Worm (Caenorhabditis elegans) whole organism, L1 larva: ENCODE data around the gene ldh-1.

Experiments
- C04F5.9 ChIP-seq: sonication (generic microtip); optimal IDR thresholded peaks from 2 replicates; lab custom pipeline; 2016; ENCODE audit warnings: missing genetic modification characterization, missing compliant biosample characterization
- C16A3.4 ChIP-seq: fragments of 150-350 bp; optimal IDR thresholded peaks from 2 replicates; lab custom pipeline; 2014; ENCODE audit warnings: missing biosample characterization, missing genetic modification characterization
- F16B12.6 ChIP-seq: fragments of 150-350 bp; optimal IDR thresholded peaks from 2 replicates; lab custom pipeline; 2014; ENCODE audit warnings: missing biosample characterization, missing genetic modification characterization
- aha-1 ChIP-seq: fragments of 150-350 bp; optimal IDR thresholded peaks from 2 replicates; lab custom pipeline; 2014; ENCODE audit warnings: missing biosample characterization, missing genetic modification characterization
- aly-2 ChIP-seq: fragments of 150-350 bp; optimal IDR thresholded peaks from 2 replicates; lab custom pipeline; 2014; ENCODE audit warnings: missing biosample characterization, missing genetic modification characterization
- ama-1 ChIP-seq: fragments of 150-350 bp; optimal IDR thresholded peaks from 2 replicates; lab custom pipeline; 2014
- blmp-1 ChIP-seq: fragments of 150-350 bp; optimal IDR thresholded peaks from 2 replicates; lab custom pipeline; 2014; ENCODE audit warnings: missing biosample characterization, missing genetic modification characterization
- ceh-8 ChIP-seq: fragments of 200-800 bp; sonication (Bioruptor generic); optimal IDR thresholded peaks from 2 replicates; lab custom pipeline; 2018; ENCODE audit warnings: mild to moderate bottlenecking, missing genetic modification characterization, moderate library complexity, missing compliant biosample characterization
- ceh-82 ChIP-seq, 3 experiments: fragments of 150-350 bp in 1 of 3; sonication (generic microtip) in 2 of 3; optimal IDR thresholded peaks; 2 replicates each; lab custom pipeline; 2014 to 2017; ENCODE audit warnings: missing biosample characterization in 3 of 3, missing genetic modification characterization in 3 of 3
- ces-1 ChIP-seq: fragments of 150-350 bp; optimal IDR thresholded peaks from 2 replicates; lab custom pipeline; 2014; ENCODE audit warnings: missing biosample characterization, missing genetic modification reagents, missing genetic modification characterization
- dpl-1 ChIP-seq, 3 experiments: fragments of 150-350 bp in 2 of 3; sonication (generic microtip) in 1 of 3; optimal IDR thresholded peaks; 2 replicates each; lab custom pipeline; 2014 to 2017; ENCODE audit warnings: missing biosample characterization in 3 of 3, missing genetic modification characterization in 3 of 3, missing genetic modification reagents in 3 of 3
- dsc-1 ChIP-seq: sonication (generic microtip); optimal IDR thresholded peaks from 2 replicates; lab custom pipeline; 2016; ENCODE audit warnings: mild to moderate bottlenecking, missing genetic modification characterization, missing compliant biosample characterization
- efl-1 ChIP-seq, 4 experiments: fragments of 150-350 bp; optimal IDR thresholded peaks in 3 of 4; peaks in 1 of 4; 1 replicate in 1 of 4; 2 replicates in 3 of 4; lab custom pipeline; 2014; ENCODE audit warnings: missing biosample characterization in 2 of 4, missing genetic modification characterization in 2 of 4, missing genetic modification reagents in 2 of 4
- efl-3 ChIP-seq: fragments of 200-800 bp; sonication (Bioruptor generic); optimal IDR thresholded peaks from 2 replicates; lab custom pipeline; 2018; ENCODE audit warnings: mild to moderate bottlenecking, missing genetic modification characterization, missing compliant biosample characterization
- elt-2 ChIP-seq: sonication (generic microtip); optimal IDR thresholded peaks from 2 replicates; lab custom pipeline; 2016; ENCODE audit warnings: missing genetic modification characterization, mild to moderate bottlenecking, inconsistent platforms, missing compliant biosample characterization, missing genetic modification reagents
- fkh-8 ChIP-seq: sonication (generic microtip); optimal IDR thresholded peaks from 2 replicates; lab custom pipeline; 2016; ENCODE audit warnings: mild to moderate bottlenecking, missing genetic modification characterization, missing compliant biosample characterization
- hlh-17 ChIP-seq: fragments of 200-800 bp; sonication (Bioruptor generic); optimal IDR thresholded peaks from 2 replicates; lab custom pipeline; 2018; ENCODE audit warnings: missing genetic modification characterization, mild to moderate bottlenecking, missing compliant biosample characterization, moderate library complexity, borderline replicate concordance
- hlh-4 ChIP-seq: sonication (generic microtip); optimal IDR thresholded peaks from 2 replicates; lab custom pipeline; 2016; ENCODE audit warnings: mild to moderate bottlenecking, missing genetic modification characterization, missing compliant biosample characterization
- hpl-2 ChIP-seq: fragments of 150-350 bp; optimal IDR thresholded peaks from 2 replicates; lab custom pipeline; 2014; ENCODE audit warnings: missing biosample characterization, missing genetic modification reagents, missing genetic modification characterization
- lin-13 ChIP-seq: fragments of 150-350 bp; optimal IDR thresholded peaks from 2 replicates; lab custom pipeline; 2014; ENCODE audit warnings: missing biosample characterization, missing genetic modification reagents, missing genetic modification characterization
- lin-15B ChIP-seq: fragments of 150-350 bp; sonication (generic microtip); optimal IDR thresholded peaks from 3 replicates; lab custom pipeline; 2014; ENCODE audit warnings: missing biosample characterization, missing genetic modification characterization
- lin-39 ChIP-seq: fragments of 150-350 bp; optimal IDR thresholded peaks from 2 replicates; lab custom pipeline; 2014; ENCODE audit warnings: missing biosample characterization, missing genetic modification reagents, missing genetic modification characterization
- lir-3 ChIP-seq: sonication (generic microtip); optimal IDR thresholded peaks from 2 replicates; lab custom pipeline; 2016; ENCODE audit warnings: mild to moderate bottlenecking, missing genetic modification characterization, moderate library complexity, missing compliant biosample characterization; ENCODE audit not compliant: poor library complexity
- mab-9 ChIP-seq: fragments of 200-800 bp; sonication (Bioruptor generic); IDR thresholded peaks from 2 replicates; pipeline ENCODE4 v1.3.6; 2022; ENCODE audit warnings: missing genetic modification reagents, missing genetic modification characterization, missing compliant biosample characterization
- mdl-1 ChIP-seq, 2 experiments: fragments of 150-350 bp; optimal IDR thresholded peaks; 2 replicates each; lab custom pipeline; 2014 to 2017; ENCODE audit warnings: missing biosample characterization in 2 of 2, missing genetic modification characterization in 2 of 2, inconsistent platforms in 1 of 2
- mef-2 ChIP-seq: fragments of 150-350 bp; optimal IDR thresholded peaks from 2 replicates; lab custom pipeline; 2014; ENCODE audit warnings: missing biosample characterization, missing genetic modification characterization
- mep-1 ChIP-seq: fragments of 150-350 bp; optimal IDR thresholded peaks from 2 replicates; lab custom pipeline; 2014; ENCODE audit warnings: missing biosample characterization, missing genetic modification characterization
- nhr-11 ChIP-seq: fragments of 150-350 bp; optimal IDR thresholded peaks from 2 replicates; lab custom pipeline; 2014; ENCODE audit warnings: missing biosample characterization, missing genetic modification characterization
- nhr-12 ChIP-seq: sonication (generic microtip); optimal IDR thresholded peaks from 2 replicates; lab custom pipeline; 2017; ENCODE audit warnings: missing biosample characterization, missing genetic modification characterization
- nhr-19 ChIP-seq: fragments of 200-800 bp; sonication (Bioruptor generic); conservative IDR thresholded peaks from 2 replicates; pipeline ENCODE4 v1.3.6; 2022; ENCODE audit warnings: missing genetic modification characterization, missing compliant biosample characterization
- nhr-237 ChIP-seq: fragments of 150-350 bp; optimal IDR thresholded peaks from 2 replicates; lab custom pipeline; 2014; ENCODE audit warnings: missing biosample characterization, missing genetic modification characterization
- nhr-71 ChIP-seq: sonication (generic microtip); optimal IDR thresholded peaks from 2 replicates; lab custom pipeline; 2016; ENCODE audit warnings: mild to moderate bottlenecking, missing genetic modification characterization, moderate library complexity, missing compliant biosample characterization
- nhr-84 ChIP-seq: sonication (generic microtip); optimal IDR thresholded peaks from 2 replicates; lab custom pipeline; 2017; ENCODE audit warnings: missing biosample characterization, missing genetic modification characterization
- nhr-85 ChIP-seq: sonication (generic microtip); peaks from one replicate; lab custom pipeline; 2016; ENCODE audit warnings: missing genetic modification characterization, inconsistent platforms, missing compliant biosample characterization
- nhr-90 ChIP-seq: sonication (generic microtip); optimal IDR thresholded peaks from 2 replicates; lab custom pipeline; 2016; ENCODE audit warnings: mild to moderate bottlenecking, missing genetic modification characterization, missing compliant biosample characterization; ENCODE audit not compliant: poor library complexity
- pag-3 ChIP-seq: sonication (generic microtip); optimal IDR thresholded peaks from 2 replicates; lab custom pipeline; 2017; ENCODE audit warnings: missing genetic modification characterization, mild to moderate bottlenecking, missing compliant biosample characterization, antibody characterized with exemption, borderline replicate concordance; ENCODE audit not compliant: insufficient read depth
- snpc-4 ChIP-seq: fragments of 150-350 bp; optimal IDR thresholded peaks from 2 replicates; lab custom pipeline; 2014; ENCODE audit warnings: missing biosample characterization, missing genetic modification characterization
- snu-23 ChIP-seq: sonication (generic microtip); optimal IDR thresholded peaks from 2 replicates; lab custom pipeline; 2016; ENCODE audit warnings: missing genetic modification characterization, missing compliant biosample characterization
- sptf-1 ChIP-seq: fragments of 150-350 bp; optimal IDR thresholded peaks from 2 replicates; lab custom pipeline; 2014; ENCODE audit warnings: missing biosample characterization, missing genetic modification characterization
- swsn-7 ChIP-seq: sonication (generic microtip); optimal IDR thresholded peaks from 2 replicates; lab custom pipeline; 2016; ENCODE audit warnings: missing genetic modification characterization, missing compliant biosample characterization
- tbx-2 ChIP-seq: sonication (generic microtip); optimal IDR thresholded peaks from 2 replicates; lab custom pipeline; 2016; ENCODE audit warnings: missing genetic modification characterization, missing compliant biosample characterization
- unc-130 ChIP-seq: fragments of 150-350 bp; optimal IDR thresholded peaks from 2 replicates; lab custom pipeline; 2017; ENCODE audit warnings: missing biosample characterization, missing genetic modification characterization, inconsistent platforms
- unc-86 ChIP-seq: sonication (generic microtip); optimal IDR thresholded peaks from 2 replicates; lab custom pipeline; 2016; ENCODE audit warnings: missing genetic modification characterization, missing compliant biosample characterization
- unc-98 ChIP-seq: fragments of 200-800 bp; sonication (Bioruptor generic); IDR thresholded peaks from 2 replicates; pipeline ENCODE4 v1.3.6; 2022; ENCODE audit warnings: missing genetic modification characterization, missing compliant biosample characterization
- vab-15 ChIP-seq: sonication (generic microtip); optimal IDR thresholded peaks from 2 replicates; lab custom pipeline; 2017; ENCODE audit warnings: missing genotype, mild to moderate bottlenecking, missing genetic modification characterization, missing compliant biosample characterization
- zip-4 ChIP-seq: fragments of 200-800 bp; sonication (Bioruptor generic); optimal IDR thresholded peaks from 2 replicates; lab custom pipeline; 2018; ENCODE audit warnings: mild to moderate bottlenecking, missing genetic modification characterization, moderate library complexity, missing compliant biosample characterization
- ztf-4 ChIP-seq: fragments of 150-350 bp; optimal IDR thresholded peaks from 2 replicates; lab custom pipeline; 2014; ENCODE audit warnings: missing biosample characterization, missing genetic modification characterization

ldh-1 gene

ce11 chrII:11726470-11727106 is 2.6 kb downstream of the ldh-1 start, which contains the start of gene F13D12.5:
F13D12.5 (plus strand) TSS chrII:11726814.
- TF ChIP-seq C04F5.9, result no peak
- TF ChIP-seq nhr-71 (tag; lab: Kevin White, UChicago), result peak; percentile 30

ce11 chrII:11727438-11727837 is 3.4 kb downstream of the ldh-1 start:
- no peak for TF ChIP-seq ceh-8 (GFP tag; lab: Kevin White, UChicago)
- no peak for TF ChIP-seq sptf-1 (tag; lab: Kevin White, UChicago)
- no peak for TF ChIP-seq pag-3 (tag; lab: Kevin White, UChicago)
- TF ChIP-seq lin-13, result no peak
- no peak for TF ChIP-seq F16B12.6 (tag; lab: Kevin White, UChicago)
- TF ChIP-seq dpl-1 (GFP tag; optimal IDR thresholded peaks at IDR 0.05; lab: Kevin White, UChicago), result no peak
- TF ChIP-seq aha-1 (tag; lab: Kevin White, UChicago), result no peak
- no peak for TF ChIP-seq fkh-8
- no peak for TF ChIP-seq unc-130 (tag; lab: Kevin White, UChicago)
- no peak for TF ChIP-seq tbx-2 (tag; lab: Kevin White, UChicago)
- no peak for TF ChIP-seq nhr-11 (tag; lab: Kevin White, UChicago)
- no peak for TF ChIP-seq nhr-19 (GFP tag; lab: Robert Waterston, UW)
- no peak for TF ChIP-seq mab-9 (GFP tag; lab: Robert Waterston, UW)
- TF ChIP-seq lir-3 (tag; lab: Kevin White, UChicago), result no peak

ce11 chrII:11728545-11729105 is 4.6 kb downstream of the ldh-1 start, which contains the start of gene alh-8:
alh-8 (plus strand) TSS chrII:11729055.
- TF ChIP-seq nhr-85 (tag; lab: Kevin White, UChicago) (peak; percentile 64), lin-39 (tag; lab: Kevin White, UChicago) (no peak), fkh-8 (no peak), nhr-90 (tag; lab: Kevin White, UChicago) (peak; percentile 46), ztf-4 (peak; percentile 45), lin-15B (tag; lab: Kevin White, UChicago) (no peak), C16A3.4 (tag; lab: Kevin White, UChicago) (peak; percentile 46), blmp-1 (tag; lab: Kevin White, UChicago) (peak; percentile 21), mef-2 (tag; lab: Kevin White, UChicago) (no peak), ceh-82 (tag; optimal IDR thresholded peaks at IDR 0.05; lab: Kevin White, UChicago) (no peak), snpc-4 (peak; percentile 32), C04F5.9 (no peak), aly-2 (no peak), nhr-12 (no peak), nhr-237 (tag; lab: Kevin White, UChicago) (no peak), ces-1 (GFP tag; lab: Kevin White, UChicago) (no peak), hlh-4 (tag; lab: Kevin White, UChicago) (no peak), nhr-19 (GFP tag; lab: Robert Waterston, UW) (peak; percentile 70), snu-23 (GFP tag; lab: Kevin White, UChicago) (peak; percentile 86), efl-3 (GFP tag; lab: Kevin White, UChicago) (no peak), efl-1 (optimal IDR thresholded peaks at IDR 0.05; lab: Kevin White, UChicago) (peak; percentile 15 to 30), efl-1 (GFP tag; optimal IDR thresholded peaks at IDR 0.05 in 1 of 2; lab: Kevin White, UChicago) (no peak), lir-3 (tag; lab: Kevin White, UChicago) (peak; percentile 16), unc-86 (tag; lab: Kevin White, UChicago) (no peak), nhr-84 (no peak), swsn-7 (tag; lab: Kevin White, UChicago) (peak; percentile 28), mep-1 (peak; percentile 13), dsc-1 (no peak), hlh-17 (GFP tag; lab: Kevin White, UChicago) (no peak), vab-15 (no peak), ama-1 (lab: Kevin White, UChicago) (no peak), lin-13 (no peak), unc-98 (GFP tag; lab: Robert Waterston, UW) (no peak), zip-4 (GFP tag; lab: Kevin White, UChicago) (no peak), mdl-1 (tag; optimal IDR thresholded peaks at IDR 0.05; lab: Kevin White, UChicago) (peak in 1 of 2 experiments; percentile 94), elt-2 (tag; lab: Kevin White, UChicago) (peak; percentile 55), hpl-2 (no peak), ceh-8 (GFP tag; lab: Kevin White, UChicago) (no peak)
